Worm (Caenorhabditis elegans) whole organism, L1 larva: ENCODE data around the gene F55G7.4.

Experiments
- blmp-1 ChIP-seq: fragments of 150-350 bp; optimal IDR thresholded peaks from 2 replicates; lab custom pipeline; 2014; ENCODE audit warnings: missing biosample characterization, missing genetic modification characterization
- elt-2 ChIP-seq: sonication (generic microtip); optimal IDR thresholded peaks from 2 replicates; lab custom pipeline; 2016; ENCODE audit warnings: missing genetic modification characterization, mild to moderate bottlenecking, inconsistent platforms, missing compliant biosample characterization, missing genetic modification reagents
- skn-1 ChIP-seq: fragments of 150-350 bp; optimal IDR thresholded peaks from 2 replicates; lab custom pipeline; 2014; ENCODE audit warnings: missing biosample characterization, missing genetic modification characterization
- tbx-2 ChIP-seq: sonication (generic microtip); optimal IDR thresholded peaks from 2 replicates; lab custom pipeline; 2016; ENCODE audit warnings: missing genetic modification characterization, missing compliant biosample characterization

DNA sequence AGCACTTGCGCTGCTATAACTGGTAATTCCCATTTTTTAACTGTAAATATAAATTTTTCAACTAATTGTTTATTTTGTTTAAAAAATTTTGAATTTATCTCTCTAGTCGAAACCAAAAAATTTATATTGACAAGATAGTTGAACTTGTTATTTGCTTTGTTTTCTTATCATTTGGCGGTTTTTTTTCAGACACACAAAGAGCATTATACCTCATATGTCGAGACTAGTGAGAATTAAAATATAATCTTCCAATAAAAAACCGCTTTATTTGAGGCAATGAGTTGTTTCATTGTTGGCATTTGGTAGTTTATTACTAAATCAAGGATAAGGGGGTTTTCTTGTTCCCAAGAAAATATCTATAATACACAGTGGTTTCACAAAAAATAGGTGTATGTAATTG lies 19.5 kb upstream of the F55G7.4 start:
- TF ChIP-seq elt-2 (tag; lab: Kevin White, UChicago) (peak; percentile 45), tbx-2 (tag; lab: Kevin White, UChicago) (no peak), blmp-1 (tag; lab: Kevin White, UChicago) (no peak), skn-1 (tag; lab: Kevin White, UChicago) (no peak)
